Worm (Caenorhabditis elegans): ENCODE results near the gene T11B7.1.

ce11 chrIV:8792808-8793207 is 47.7 kb upstream of the T11B7.1 start, which contains the start of gene C33D9.3:
- TF ChIP-seq nhr-76 (tag; optimal IDR thresholded peaks at IDR 0.05) (no peak), lsy-12 (tag; optimal IDR thresholded peaks at IDR 0.05) (no peak), pha-4 (tag; optimal IDR thresholded peaks at IDR 0.05) (no peak)
